Fruit fly (Drosophila melanogaster): ENCODE results near the gene CG3713.

CG3713 gene

dm6 chrX:873739-874138 is 26.8 kb upstream of the CG3713 start (continued):
- TF ChIP-seq CG11456 (GFP tag; IDR thresholded peaks at IDR 0.05) (no peak), CG34422 (GFP tag; IDR thresholded peaks at IDR 0.05) (no peak), C15 (GFP tag; IDR thresholded peaks at IDR 0.05) (no peak), Blimp-1 (GFP tag; optimal IDR thresholded peaks at IDR 0.05) (peak; percentile 22), CG9932 (GFP tag; IDR thresholded peaks at IDR 0.05) (0 out of 2 replicates have a peak, but pooled peaks have one; percentile 11), CG6689 (GFP tag; IDR thresholded peaks at IDR 0.05) (peak; percentile 34; the same call in 1 of the 2 replicates), HHEX (GFP tag; optimal IDR thresholded peaks at IDR 0.05) (peak; percentile 2), B-H1 (GFP tag; IDR thresholded peaks at IDR 0.05) (no peak), CG10959 (GFP tag; IDR thresholded peaks at IDR 0.05) (no peak), CG1603 (tag; optimal IDR thresholded peaks at IDR 0.05) (peak; percentile 36), CG8388 (GFP tag; optimal IDR thresholded peaks at IDR 0.05) (no peak), chinmo (GFP tag; IDR thresholded peaks at IDR 0.05; ENCODE audit: partially characterized antibody) (no peak), D19A (tag; optimal IDR thresholded peaks at IDR 0.05) (no peak), Sin3A (optimal IDR thresholded peaks at IDR 0.05) (no peak), CG1792 (GFP tag; optimal IDR thresholded peaks at IDR 0.05) (no peak), Ada2b (GFP tag; IDR thresholded peaks at IDR 0.05) (peak; percentile 19; the same call in 1 of the 2 replicates), gce (GFP tag; IDR thresholded peaks at IDR 0.05) (no peak), stc (GFP tag; IDR thresholded peaks at IDR 0.05) (no peak), CG15514 (GFP tag; optimal IDR thresholded peaks at IDR 0.05) (peak; percentile 14), Nf-YB (GFP tag; optimal IDR thresholded peaks at IDR 0.05) (no peak), CG13424 (tag; optimal IDR thresholded peaks at IDR 0.05) (peak; percentile 23), CG7839 (tag; optimal IDR thresholded peaks at IDR 0.05) (peak; percentile 36), pnt (GFP tag; optimal IDR thresholded peaks at IDR 0.05) (peak; percentile 43), nau (GFP tag; optimal IDR thresholded peaks at IDR 0.05) (no peak), Camta (GFP tag; optimal IDR thresholded peaks at IDR 0.05) (no peak), dm (GFP tag; optimal IDR thresholded peaks at IDR 0.05) (no peak), en (GFP tag; optimal IDR thresholded peaks at IDR 0.05) (no peak), Doc3 (GFP tag; IDR thresholded peaks at IDR 0.05; ENCODE audit: partially characterized antibody) (no peak), Chrac-16 (GFP tag; optimal IDR thresholded peaks at IDR 0.05) (no peak), prd (optimal IDR thresholded peaks at IDR 0.05) (no peak), prd (GFP tag; IDR thresholded peaks at IDR 0.05) (0 out of 3 replicates have a peak, but pooled peaks have one; percentile 34), Hmr (GFP tag; optimal IDR thresholded peaks at IDR 0.05) (peak; percentile 19), Meics (GFP tag; optimal IDR thresholded peaks at IDR 0.05) (peak; percentile 32), tin (GFP tag; optimal IDR thresholded peaks at IDR 0.05) (peak; percentile 20), tap (tag; optimal IDR thresholded peaks at IDR 0.05) (no peak), ranshi (GFP tag; IDR thresholded peaks at IDR 0.05) (peak; percentile 13; the same call in 1 of the 2 replicates), Dll (GFP tag; IDR thresholded peaks at IDR 0.05; ENCODE audit: partially characterized antibody) (no peak), BtbVII (GFP tag; optimal IDR thresholded peaks at IDR 0.05) (peak; percentile 3), H15 (GFP tag; IDR thresholded peaks at IDR 0.05) (no peak), knrl (GFP tag; IDR thresholded peaks at IDR 0.05; ENCODE audit: partially characterized antibody) (no peak), kah (GFP tag; optimal IDR thresholded peaks at IDR 0.05) (no peak), dysf (GFP tag; IDR thresholded peaks at IDR 0.05) (0 out of 3 replicates have a peak, but pooled peaks have one; percentile 27), HLH54F (GFP tag; optimal IDR thresholded peaks at IDR 0.05) (peak; percentile 1), gcm (GFP tag; optimal IDR thresholded peaks at IDR 0.05) (no peak), CG13894 (tag; optimal IDR thresholded peaks at IDR 0.05) (no peak), Optix (GFP tag; IDR thresholded peaks at IDR 0.05) (no peak), ara (GFP tag; IDR thresholded peaks at IDR 0.05) (no peak), Asciz (GFP tag; optimal IDR thresholded peaks at IDR 0.05) (no peak), CG2120 (GFP tag; optimal IDR thresholded peaks at IDR 0.05) (peak; percentile 43), CG42726 (GFP tag; IDR thresholded peaks at IDR 0.05; ENCODE audit: partially characterized antibody) (no peak), CG4424 (GFP tag; optimal IDR thresholded peaks at IDR 0.05) (peak; percentile 19)

Measured in whole organism, embryonic.